Worm (Caenorhabditis elegans) whole organism, young adult: Measurements from ENCODE around the gene mlt-10.

Experiments
- D2030.7 ChIP-seq: fragments of 200-800 bp; sonication (Bioruptor generic); IDR thresholded peaks from 2 replicates; pipeline ENCODE4 v1.3.6; 2022; ENCODE audit warnings: missing genetic modification reagents, missing genetic modification characterization, missing compliant biosample characterization
- F10E7.11 ChIP-seq: sonication (generic microtip); optimal IDR thresholded peaks from 2 replicates; lab custom pipeline; 2017; ENCODE audit warnings: mild to moderate bottlenecking, missing genetic modification characterization, moderate library complexity, missing compliant biosample characterization
- F22D6.2 ChIP-seq: sonication (generic microtip); optimal IDR thresholded peaks from 2 replicates; lab custom pipeline; 2016; ENCODE audit warnings: mild to moderate bottlenecking, missing genetic modification characterization, missing compliant biosample characterization
- F37B4.10 ChIP-seq: fragments of 200-800 bp; sonication (Bioruptor generic); IDR thresholded peaks from 2 replicates; pipeline ENCODE4 v1.3.6; 2022; ENCODE audit warnings: missing genetic modification characterization, missing compliant biosample characterization
- F49E8.2 ChIP-seq: sonication (generic microtip); optimal IDR thresholded peaks from 3 replicates; lab custom pipeline; 2017; ENCODE audit warnings: missing genetic modification characterization, mild to moderate bottlenecking, missing compliant biosample characterization, antibody characterized with exemption, moderate library complexity; ENCODE audit not compliant: insufficient read depth
- Y53F4B.3 ChIP-seq: fragments of 200-800 bp; sonication (Bioruptor generic); IDR thresholded peaks from 2 replicates; pipeline ENCODE4 v1.3.6; 2022; ENCODE audit warnings: missing genetic modification reagents, missing genetic modification characterization, missing compliant biosample characterization
- Y53G8AR.9 ChIP-seq: fragments of 200-800 bp; sonication (Bioruptor generic); conservative IDR thresholded peaks from 2 replicates; pipeline ENCODE4 v1.3.6; 2022; ENCODE audit warnings: missing genetic modification reagents, missing genetic modification characterization, missing compliant biosample characterization
- Y56A3A.18 ChIP-seq: fragments of 200-800 bp; sonication (Bioruptor generic); IDR thresholded peaks from 2 replicates; pipeline ENCODE4 v1.3.6; 2022; ENCODE audit warnings: missing genetic modification reagents, missing genetic modification characterization, missing compliant biosample characterization
- Y79H2A.3 ChIP-seq: fragments of 200-800 bp; sonication (Bioruptor generic); conservative IDR thresholded peaks from 2 replicates; pipeline ENCODE4 v1.3.6; 2022; ENCODE audit warnings: missing genetic modification reagents, missing genetic modification characterization, missing compliant biosample characterization
- Y95B8A.8 ChIP-seq: fragments of 200-800 bp; sonication (Bioruptor generic); IDR thresholded peaks from 2 replicates; pipeline ENCODE4 v1.3.6; 2022; ENCODE audit warnings: missing genetic modification reagents, missing genetic modification characterization, missing compliant biosample characterization
- ZK185.1 ChIP-seq: sonication (generic microtip); optimal IDR thresholded peaks from 2 replicates; lab custom pipeline; 2016; ENCODE audit warnings: mild to moderate bottlenecking, missing genetic modification characterization, missing compliant biosample characterization; ENCODE audit not compliant: poor library complexity, severe bottlenecking
- attf-3 ChIP-seq: fragments of 200-800 bp; sonication (Bioruptor generic); conservative IDR thresholded peaks from 2 replicates; pipeline ENCODE4 v1.3.6; 2022; ENCODE audit warnings: missing genetic modification reagents, missing genetic modification characterization, missing compliant biosample characterization
- ccch-3 ChIP-seq: fragments of 200-800 bp; sonication (Bioruptor generic); optimal IDR thresholded peaks from 2 replicates; lab custom pipeline; 2018; ENCODE audit warnings: mild to moderate bottlenecking, missing genetic modification characterization, missing compliant biosample characterization
- ceh-27 ChIP-seq: fragments of 200-800 bp; sonication (Bioruptor generic); optimal IDR thresholded peaks from 2 replicates; lab custom pipeline; 2018; ENCODE audit warnings: mild to moderate bottlenecking, missing genetic modification characterization, moderate library complexity, missing compliant biosample characterization
- ceh-58 ChIP-seq: fragments of 200-800 bp; sonication (Bioruptor generic); IDR thresholded peaks from 2 replicates; pipeline ENCODE4 v1.3.6; 2022; ENCODE audit warnings: missing genetic modification characterization, missing compliant biosample characterization
- ceh-79 ChIP-seq: sonication (generic microtip); optimal IDR thresholded peaks from 2 replicates; lab custom pipeline; 2017; ENCODE audit warnings: mild to moderate bottlenecking, missing genetic modification characterization, missing compliant biosample characterization
- die-1 ChIP-seq: sonication (generic microtip); optimal IDR thresholded peaks from 2 replicates; lab custom pipeline; 2016; ENCODE audit warnings: missing genotype, mild to moderate bottlenecking, missing genetic modification characterization, missing compliant biosample characterization
- dpff-1 ChIP-seq: sonication (generic microtip); optimal IDR thresholded peaks from 2 replicates; lab custom pipeline; 2017; ENCODE audit warnings: mild to moderate bottlenecking, missing genetic modification characterization, missing compliant biosample characterization
- dpl-1 ChIP-seq: fragments of 150-350 bp; optimal IDR thresholded peaks from 2 replicates; lab custom pipeline; 2014; ENCODE audit warnings: missing biosample characterization, missing genetic modification reagents, missing genetic modification characterization
- egl-44 ChIP-seq: fragments of 200-800 bp; sonication (Bioruptor generic); IDR thresholded peaks from 2 replicates; pipeline ENCODE4 v1.3.6; 2022; ENCODE audit warnings: missing genetic modification reagents, missing genetic modification characterization, missing compliant biosample characterization
- gei-17 ChIP-seq: fragments of 200-800 bp; sonication (Bioruptor generic); optimal IDR thresholded peaks from 2 replicates; lab custom pipeline; 2018; ENCODE audit warnings: mild to moderate bottlenecking, missing genetic modification characterization, missing compliant biosample characterization
- hlh-26 ChIP-seq: fragments of 200-800 bp; sonication (Bioruptor generic); conservative IDR thresholded peaks from 2 replicates; pipeline ENCODE4 v1.3.6; 2022; ENCODE audit warnings: missing genetic modification reagents, missing genetic modification characterization, missing compliant biosample characterization
- let-526 ChIP-seq: fragments of 200-800 bp; sonication (Bioruptor generic); IDR thresholded peaks from 2 replicates; pipeline ENCODE4 v1.3.6; 2022; ENCODE audit warnings: missing genetic modification reagents, missing genetic modification characterization, missing compliant biosample characterization
- lin-26 ChIP-seq: fragments of 200-800 bp; sonication (Bioruptor generic); IDR thresholded peaks from 2 replicates; pipeline ENCODE4 v1.3.6; 2022; ENCODE audit warnings: missing genetic modification reagents, missing genetic modification characterization, missing compliant biosample characterization
- lir-1 ChIP-seq: fragments of 200-800 bp; sonication (Bioruptor generic); conservative IDR thresholded peaks from 2 replicates; pipeline ENCODE4 v1.3.6; 2022; ENCODE audit warnings: missing genetic modification reagents, missing genetic modification characterization, missing compliant biosample characterization
- lsl-1 ChIP-seq: fragments of 200-800 bp; sonication (Bioruptor generic); optimal IDR thresholded peaks from 2 replicates; lab custom pipeline; 2018; ENCODE audit warnings: mild to moderate bottlenecking, missing genetic modification characterization, moderate library complexity, missing compliant biosample characterization
- madf-10 ChIP-seq: sonication (generic microtip); optimal IDR thresholded peaks from 2 replicates; lab custom pipeline; 2016; ENCODE audit warnings: mild to moderate bottlenecking, missing genetic modification characterization, missing compliant biosample characterization
- madf-8 ChIP-seq: fragments of 200-800 bp; sonication (Bioruptor generic); conservative IDR thresholded peaks from 2 replicates; pipeline ENCODE4 v1.3.6; 2022; ENCODE audit warnings: missing genetic modification reagents, missing genetic modification characterization, missing compliant biosample characterization
- mes-4 ChIP-seq: sonication (generic microtip); optimal IDR thresholded peaks from 2 replicates; lab custom pipeline; 2016; ENCODE audit warnings: missing genotype, missing genetic modification characterization, missing compliant biosample characterization
- mxl-1 ChIP-seq: sonication (generic microtip); optimal IDR thresholded peaks from 2 replicates; lab custom pipeline; 2016; ENCODE audit warnings: missing genetic modification characterization, missing compliant biosample characterization
- nfya-1 ChIP-seq: sonication (generic microtip); optimal IDR thresholded peaks from 2 replicates; lab custom pipeline; 2017; ENCODE audit warnings: antibody characterized with exemption, missing compliant biosample characterization, missing genetic modification characterization, borderline replicate concordance; ENCODE audit not compliant: insufficient read depth
- nhr-27 ChIP-seq: fragments of 200-800 bp; sonication (Bioruptor generic); optimal IDR thresholded peaks from 2 replicates; lab custom pipeline; 2018; ENCODE audit warnings: mild to moderate bottlenecking, missing genetic modification characterization, moderate library complexity, missing compliant biosample characterization
- nhr-80 ChIP-seq: sonication (generic microtip); optimal IDR thresholded peaks from 2 replicates; lab custom pipeline; 2016; ENCODE audit warnings: missing genetic modification characterization, missing compliant biosample characterization
- pbrm-1 ChIP-seq: fragments of 200-800 bp; sonication (Bioruptor generic); IDR thresholded peaks from 2 replicates; pipeline ENCODE4 v1.3.6; 2022; ENCODE audit warnings: missing genetic modification reagents, missing genetic modification characterization, missing compliant biosample characterization
- repo-1 ChIP-seq: sonication (generic microtip); optimal IDR thresholded peaks from 2 replicates; lab custom pipeline; 2017; ENCODE audit warnings: mild to moderate bottlenecking, missing genetic modification characterization, missing compliant biosample characterization
- snpc-3.4 ChIP-seq: sonication (generic microtip); optimal IDR thresholded peaks from 2 replicates; lab custom pipeline; 2017; ENCODE audit warnings: missing genetic modification characterization, mild to moderate bottlenecking, missing compliant biosample characterization, antibody characterized with exemption, moderate library complexity, missing genotype, missing genetic modification reagents
- snpc-4 ChIP-seq, 5 experiments: fragments of 150-350 bp in 1 of 5; sonication (generic microtip) in 4 of 5; optimal IDR thresholded peaks; 2 replicates each; lab custom pipeline; 2014 to 2018; ENCODE audit warnings: missing genetic modification characterization in 5 of 5, missing biosample characterization in 3 of 5, antibody characterized with exemption in 2 of 5, mild to moderate bottlenecking in 2 of 5, missing compliant biosample characterization in 2 of 5, missing genotype in 2 of 5, moderate library complexity in 2 of 5, missing genetic modification reagents in 1 of 5
- sptf-2 ChIP-seq: fragments of 200-800 bp; sonication (Bioruptor generic); optimal IDR thresholded peaks from 2 replicates; lab custom pipeline; 2018; ENCODE audit warnings: mild to moderate bottlenecking, missing genetic modification characterization, missing compliant biosample characterization
- tbp1 ChIP-seq: fragments of 200-800 bp; sonication (Bioruptor generic); optimal IDR thresholded peaks from 2 replicates; lab custom pipeline; 2018; ENCODE audit warnings: mild to moderate bottlenecking, missing genetic modification characterization, missing compliant biosample characterization
- zfh-2 ChIP-seq: fragments of 200-800 bp; sonication (Bioruptor generic); conservative IDR thresholded peaks from 2 replicates; pipeline ENCODE4 v1.3.6; 2022; ENCODE audit warnings: missing genetic modification reagents, missing genetic modification characterization, missing compliant biosample characterization
- zim-3 ChIP-seq: sonication (generic microtip); optimal IDR thresholded peaks from 2 replicates; lab custom pipeline; 2017; ENCODE audit warnings: mild to moderate bottlenecking, missing genetic modification characterization, moderate library complexity, missing compliant biosample characterization
- ztf-18 ChIP-seq: sonication (generic microtip); optimal IDR thresholded peaks from 2 replicates; lab custom pipeline; 2016; ENCODE audit warnings: missing genotype, mild to moderate bottlenecking, missing genetic modification characterization, missing compliant biosample characterization
- ztf-22 ChIP-seq: fragments of 200-800 bp; sonication (Bioruptor generic); optimal IDR thresholded peaks from 2 replicates; lab custom pipeline; 2018; ENCODE audit warnings: mild to moderate bottlenecking, missing genetic modification characterization, moderate library complexity, missing compliant biosample characterization
- ztf-25 ChIP-seq: fragments of 200-800 bp; sonication (Bioruptor generic); IDR thresholded peaks from 2 replicates; pipeline ENCODE4 v1.3.6; 2022; ENCODE audit warnings: missing genetic modification reagents, missing genetic modification characterization, missing compliant biosample characterization
- ztf-28 ChIP-seq: fragments of 200-800 bp; sonication (Bioruptor generic); IDR thresholded peaks from 2 replicates; pipeline ENCODE4 v1.3.6; 2022; ENCODE audit warnings: missing genetic modification reagents, missing genetic modification characterization, missing compliant biosample characterization

The mlt-10 gene

ce11 chrII:578803-579202 is 32.3 kb downstream of the mlt-10 start:
- TF ChIP-seq nfya-1 (tag; lab: Kevin White, UChicago), result no peak
- peak; percentile 33; the same call in 1 of the 2 replicates for TF ChIP-seq zfh-2 (GFP tag; lab: Robert Waterston, UW)
- TF ChIP-seq lin-26 (GFP tag; lab: Robert Waterston, UW), result 0 out of 2 replicates have a peak, but pooled peaks have one; percentile 3
- TF ChIP-seq egl-44 (GFP tag; lab: Robert Waterston, UW), result no peak
- no peak for TF ChIP-seq snpc-3.4 (tag; lab: Kevin White, UChicago)
- TF ChIP-seq lsl-1 (GFP tag; lab: Kevin White, UChicago), result no peak
- TF ChIP-seq snpc-4 (GFP tag; optimal IDR thresholded peaks at IDR 0.05; lab: Kevin White, UChicago), result no peak
- TF ChIP-seq snpc-4 (tag; optimal IDR thresholded peaks at IDR 0.05; lab: Kevin White, UChicago), result no peak

ce11 chrII:580189-580643 is 33.7 kb downstream of the mlt-10 start, which contains the start of the genes cdc-37 and W08F4.3:
Gene cdc-37, minus strand, starts transcription at chrII:580593.
Gene W08F4.3, plus strand, starts transcription at chrII:580602.
- TF ChIP-seq madf-10 (tag; lab: Kevin White, UChicago), result no peak
- peak; percentile 37 for TF ChIP-seq lsl-1 (GFP tag; lab: Kevin White, UChicago)
- TF ChIP-seq snpc-3.4 (tag; lab: Kevin White, UChicago), result peak; percentile 51
- TF ChIP-seq Y53F4B.3, result no peak
- no peak for TF ChIP-seq F37B4.10
- TF ChIP-seq Y95B8A.8, result no peak
- 0 out of 2 replicates have a peak, but pooled peaks have one; percentile 20 for TF ChIP-seq pbrm-1
- no peak for TF ChIP-seq F49E8.2 (tag; lab: Kevin White, UChicago)
- TF ChIP-seq ztf-28 (GFP tag; lab: Robert Waterston, UW), result no peak
- TF ChIP-seq egl-44 (GFP tag; lab: Robert Waterston, UW), result no peak
- no peak for TF ChIP-seq ztf-25 (GFP tag; lab: Robert Waterston, UW)
- no peak for TF ChIP-seq die-1 (tag; lab: Kevin White, UChicago)
- TF ChIP-seq nhr-80 (tag; lab: Kevin White, UChicago), result no peak
- TF ChIP-seq F22D6.2 (tag; lab: Kevin White, UChicago), result no peak
- no peak for TF ChIP-seq ztf-22 (GFP tag; lab: Kevin White, UChicago)
- TF ChIP-seq nhr-27 (tag; lab: Kevin White, UChicago), result no peak
- TF ChIP-seq dpff-1 (tag; lab: Kevin White, UChicago), result no peak
- TF ChIP-seq sptf-2 (GFP tag; lab: Kevin White, UChicago), result no peak
- TF ChIP-seq Y79H2A.3 (GFP tag; lab: Robert Waterston, UW), result no peak
- TF ChIP-seq Y53G8AR.9 (GFP tag; lab: Robert Waterston, UW), result no peak
- TF ChIP-seq ceh-79 (tag; lab: Kevin White, UChicago), result no peak
- no peak for TF ChIP-seq zim-3 (tag; lab: Kevin White, UChicago)
- no peak for TF ChIP-seq ztf-18 (tag; lab: Kevin White, UChicago)
- no peak for TF ChIP-seq ceh-58 (GFP tag; lab: Robert Waterston, UW)
- TF ChIP-seq repo-1 (tag; lab: Kevin White, UChicago), result no peak
- TF ChIP-seq lin-26 (GFP tag; lab: Robert Waterston, UW), result no peak
- no peak for TF ChIP-seq ceh-27
- TF ChIP-seq ZK185.1 (tag; lab: Kevin White, UChicago), result no peak
- peak; percentile 75 for TF ChIP-seq madf-8 (GFP tag; lab: Robert Waterston, UW)
- no peak for TF ChIP-seq F10E7.11
- TF ChIP-seq mes-4 (tag; lab: Kevin White, UChicago), result no peak
- no peak for TF ChIP-seq gei-17 (GFP tag; lab: Kevin White, UChicago)
- no peak for TF ChIP-seq tbp1 (GFP tag; lab: Kevin White, UChicago)
- no peak for TF ChIP-seq Y56A3A.18 (GFP tag; lab: Robert Waterston, UW)
- no peak for TF ChIP-seq nfya-1 (tag; lab: Kevin White, UChicago)
- peak; percentile 54 for TF ChIP-seq dpl-1 (GFP tag; lab: Kevin White, UChicago)
- TF ChIP-seq ccch-3 (GFP tag; lab: Kevin White, UChicago), result no peak
- TF ChIP-seq D2030.7 (GFP tag; lab: Robert Waterston, UW), result peak; percentile 72
- TF ChIP-seq attf-3 (GFP tag; lab: Robert Waterston, UW), result no peak
- no peak for TF ChIP-seq mxl-1 (tag; lab: Kevin White, UChicago)
- TF ChIP-seq hlh-26 (GFP tag; lab: Robert Waterston, UW), result no peak
- no peak for TF ChIP-seq lir-1
- no peak for TF ChIP-seq let-526 (GFP tag; lab: Robert Waterston, UW)
